Fruit fly (Drosophila melanogaster): ENCODE results near the gene wkd.

Gene wkd

DNA sequence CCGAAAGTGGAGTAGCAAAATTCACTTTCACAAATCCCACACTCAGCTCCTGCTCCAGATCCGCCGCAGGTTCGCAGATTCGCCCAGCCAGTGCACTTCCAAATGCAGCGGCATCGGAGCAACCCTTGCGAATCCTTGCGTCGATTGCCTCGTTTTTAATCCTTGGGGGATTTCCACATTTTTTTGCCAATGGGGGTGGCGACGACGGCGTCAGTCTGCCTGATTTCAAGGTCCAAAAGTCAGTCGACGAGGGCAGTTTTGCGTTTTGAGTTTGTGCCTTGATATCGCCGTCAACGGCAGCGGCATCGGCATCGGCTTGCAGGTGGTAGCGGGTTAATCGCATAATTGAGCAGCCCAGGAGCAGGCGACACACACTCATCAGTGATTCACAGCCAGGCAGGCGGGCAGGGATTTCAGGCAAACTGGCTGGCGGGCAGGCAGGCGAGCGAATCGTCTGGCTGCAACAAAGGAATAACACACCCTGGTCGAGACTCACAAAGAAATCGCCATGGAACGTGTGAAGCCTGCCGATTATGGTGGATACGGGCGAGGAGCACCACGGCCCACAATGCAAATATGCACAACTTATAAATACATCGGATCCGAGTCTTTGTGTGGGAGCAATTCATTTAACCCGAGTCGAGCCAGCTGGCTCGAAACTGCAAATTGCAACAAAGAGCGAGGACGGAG is 34.2 kb downstream of the wkd start:
- no peak for TF ChIP-seq Pif1A (GFP tag; optimal IDR thresholded peaks at IDR 0.05)
- TF ChIP-seq CG8159 (tag; optimal IDR thresholded peaks at IDR 0.05): peak; percentile 26
- peak; percentile 6 for TF ChIP-seq CG13204 (GFP tag; optimal IDR thresholded peaks at IDR 0.05)
- TF ChIP-seq EcR (GFP tag; optimal IDR thresholded peaks at IDR 0.05): peak; percentile 71

DNA sequence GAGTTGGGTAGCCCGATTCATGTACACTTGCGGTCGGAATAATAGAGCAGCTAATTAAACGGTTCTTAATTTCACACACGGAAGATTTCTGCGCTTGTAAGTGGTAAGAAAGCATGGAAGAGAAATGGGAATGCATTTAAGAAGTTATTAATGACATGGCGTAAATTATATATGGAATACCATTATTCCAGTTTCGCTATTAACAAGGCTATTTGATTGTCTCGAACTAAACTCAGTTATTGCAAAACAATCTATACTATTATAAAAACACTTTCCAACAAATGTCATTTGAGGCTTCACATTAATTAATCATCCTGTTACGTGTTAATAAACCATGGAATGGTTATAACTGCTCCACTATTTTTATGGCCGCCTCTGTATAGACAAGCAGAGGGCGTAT is 34.8 kb downstream of the wkd start:
- no peak for TF ChIP-seq EcR (GFP tag; optimal IDR thresholded peaks at IDR 0.05)
- no peak for TF ChIP-seq Snoo (tag; optimal IDR thresholded peaks at IDR 0.05)
- TF ChIP-seq CG8301 (tag; optimal IDR thresholded peaks at IDR 0.05): peak; percentile 63
- peak; percentile 47 for TF ChIP-seq CG15710 (tag; optimal IDR thresholded peaks at IDR 0.05)
- no peak for TF ChIP-seq fd96Ca (GFP tag; IDR thresholded peaks at IDR 0.05)
- no peak for TF ChIP-seq Pif1A (GFP tag; optimal IDR thresholded peaks at IDR 0.05)
- TF ChIP-seq Pif1B (GFP tag; optimal IDR thresholded peaks at IDR 0.05): peak; percentile 29
- peak; percentile 76 for TF ChIP-seq CG14655 (GFP tag; optimal IDR thresholded peaks at IDR 0.05)
- no peak for TF ChIP-seq Ets98B (GFP tag; IDR thresholded peaks at IDR 0.05)
- TF ChIP-seq rn (GFP tag; IDR thresholded peaks at IDR 0.05): no peak
- TF ChIP-seq CG32121 (GFP tag; IDR thresholded peaks at IDR 0.05): peak; percentile 28; the same call in 1 of the 2 replicates
- TF ChIP-seq CG34367 (tag; optimal IDR thresholded peaks at IDR 0.05): peak; percentile 24
- no peak for TF ChIP-seq gl (tag; optimal IDR thresholded peaks at IDR 0.05)
- TF ChIP-seq CG4496 (GFP tag; IDR thresholded peaks at IDR 0.05): peak; percentile 4; the same call in 1 of the 3 replicates
- TF ChIP-seq CG13204 (GFP tag; optimal IDR thresholded peaks at IDR 0.05): no peak
- TF ChIP-seq CG17806 (tag; optimal IDR thresholded peaks at IDR 0.05): peak; percentile 21
- TF ChIP-seq CG9948 (tag; optimal IDR thresholded peaks at IDR 0.05): peak; percentile 55
- TF ChIP-seq D1 (tag; optimal IDR thresholded peaks at IDR 0.05): no peak
- peak; percentile 36 for TF ChIP-seq CG8159 (tag; optimal IDR thresholded peaks at IDR 0.05)
- TF ChIP-seq CG10348 (GFP tag; IDR thresholded peaks at IDR 0.05): no peak
- TF ChIP-seq CG12605 (GFP tag; IDR thresholded peaks at IDR 0.05): no peak

DNA sequence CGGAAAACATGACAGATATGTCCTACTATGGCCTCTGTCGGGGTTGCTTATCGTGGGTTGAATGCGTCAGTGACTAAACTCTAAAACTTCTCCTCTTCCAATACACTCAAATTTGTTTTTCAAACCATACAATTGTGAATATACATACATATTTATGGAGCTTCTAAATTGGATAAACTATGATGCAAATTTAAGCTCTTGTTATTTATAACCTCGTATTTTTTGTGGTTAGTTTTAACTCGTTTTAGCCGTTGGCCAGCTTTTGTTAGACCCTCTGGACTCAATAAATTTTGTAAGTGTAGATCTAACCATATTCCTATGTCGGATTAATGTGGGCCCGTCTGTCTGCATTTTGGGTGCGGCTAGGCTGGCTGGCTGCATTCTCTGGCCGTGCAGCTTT is 36.0 kb downstream of the wkd start:
- TF ChIP-seq CG9948 (tag; optimal IDR thresholded peaks at IDR 0.05) (peak; percentile 52), fd96Ca (GFP tag; IDR thresholded peaks at IDR 0.05) (0 out of 3 replicates have a peak, but pooled peaks have one; percentile 40), Pif1B (GFP tag; optimal IDR thresholded peaks at IDR 0.05) (no peak), Ets98B (GFP tag; IDR thresholded peaks at IDR 0.05) (peak; percentile 38; the same call in 1 of the 2 replicates), CG15710 (tag; optimal IDR thresholded peaks at IDR 0.05) (peak; percentile 15), CG8301 (tag; optimal IDR thresholded peaks at IDR 0.05) (peak; percentile 76), rn (GFP tag; IDR thresholded peaks at IDR 0.05) (no peak), D1 (tag; optimal IDR thresholded peaks at IDR 0.05) (no peak), CG14655 (GFP tag; optimal IDR thresholded peaks at IDR 0.05) (peak; percentile 78), Snoo (tag; optimal IDR thresholded peaks at IDR 0.05) (no peak), EcR (GFP tag; optimal IDR thresholded peaks at IDR 0.05) (no peak), CG17806 (tag; optimal IDR thresholded peaks at IDR 0.05) (peak; percentile 45), CG34367 (tag; optimal IDR thresholded peaks at IDR 0.05) (peak; percentile 18), Pif1A (GFP tag; optimal IDR thresholded peaks at IDR 0.05) (no peak), CG13204 (GFP tag; optimal IDR thresholded peaks at IDR 0.05) (no peak), CG12605 (GFP tag; IDR thresholded peaks at IDR 0.05) (0 out of 2 replicates have a peak, but pooled peaks have one; percentile 41), gl (tag; optimal IDR thresholded peaks at IDR 0.05) (peak; percentile 23), CG10348 (GFP tag; IDR thresholded peaks at IDR 0.05) (no peak), CG32121 (GFP tag; IDR thresholded peaks at IDR 0.05) (no peak), CG4496 (GFP tag; IDR thresholded peaks at IDR 0.05) (peak; percentile 38; the same call in 1 of the 3 replicates), CG8159 (tag; optimal IDR thresholded peaks at IDR 0.05) (peak; percentile 30)

DNA sequence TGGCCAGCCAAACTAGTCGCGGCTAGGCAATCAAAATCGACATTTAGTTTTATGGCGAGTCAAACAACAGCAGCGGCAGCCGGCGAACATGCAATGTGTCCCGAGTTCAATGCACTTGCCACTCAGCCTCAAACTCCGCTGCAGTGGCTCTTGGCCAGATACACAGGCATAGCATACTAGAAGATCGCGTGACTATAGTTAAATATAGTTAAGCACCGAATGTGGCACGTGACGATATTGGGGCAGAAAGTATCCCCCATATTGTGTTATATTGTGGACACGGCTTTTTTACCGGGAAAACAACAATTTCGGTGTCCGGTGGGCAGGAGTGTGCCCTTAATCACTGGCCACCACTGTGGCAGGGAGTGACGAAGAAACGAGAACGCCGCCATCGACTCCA is 36.5 kb downstream of the wkd start:
- no peak for TF ChIP-seq rn (GFP tag; IDR thresholded peaks at IDR 0.05)
- no peak for TF ChIP-seq CG34367 (tag; optimal IDR thresholded peaks at IDR 0.05)
- TF ChIP-seq CG10348 (GFP tag; IDR thresholded peaks at IDR 0.05): no peak
- TF ChIP-seq CG8159 (tag; optimal IDR thresholded peaks at IDR 0.05): no peak
- TF ChIP-seq CG12605 (GFP tag; IDR thresholded peaks at IDR 0.05): no peak
- TF ChIP-seq gl (tag; optimal IDR thresholded peaks at IDR 0.05): no peak
- no peak for TF ChIP-seq Snoo (tag; optimal IDR thresholded peaks at IDR 0.05)
- TF ChIP-seq CG14655 (GFP tag; optimal IDR thresholded peaks at IDR 0.05): no peak
- TF ChIP-seq fd96Ca (GFP tag; IDR thresholded peaks at IDR 0.05): peak; percentile 51; the same call in 1 of the 3 replicates
- no peak for TF ChIP-seq Pif1A (GFP tag; optimal IDR thresholded peaks at IDR 0.05)
- no peak for TF ChIP-seq CG17806 (tag; optimal IDR thresholded peaks at IDR 0.05)
- TF ChIP-seq D1 (tag; optimal IDR thresholded peaks at IDR 0.05): no peak
- TF ChIP-seq CG8301 (tag; optimal IDR thresholded peaks at IDR 0.05): no peak
- no peak for TF ChIP-seq CG32121 (GFP tag; IDR thresholded peaks at IDR 0.05)
- TF ChIP-seq Pif1B (GFP tag; optimal IDR thresholded peaks at IDR 0.05): no peak
- TF ChIP-seq Ets98B (GFP tag; IDR thresholded peaks at IDR 0.05): no peak
- TF ChIP-seq CG15710 (tag; optimal IDR thresholded peaks at IDR 0.05): no peak
- peak; percentile 41; the same call in 2 of the 3 replicates for TF ChIP-seq CG4496 (GFP tag; IDR thresholded peaks at IDR 0.05)
- TF ChIP-seq CG13204 (GFP tag; optimal IDR thresholded peaks at IDR 0.05): no peak
- TF ChIP-seq EcR (GFP tag; optimal IDR thresholded peaks at IDR 0.05): peak; percentile 68
- no peak for TF ChIP-seq CG9948 (tag; optimal IDR thresholded peaks at IDR 0.05)

DNA sequence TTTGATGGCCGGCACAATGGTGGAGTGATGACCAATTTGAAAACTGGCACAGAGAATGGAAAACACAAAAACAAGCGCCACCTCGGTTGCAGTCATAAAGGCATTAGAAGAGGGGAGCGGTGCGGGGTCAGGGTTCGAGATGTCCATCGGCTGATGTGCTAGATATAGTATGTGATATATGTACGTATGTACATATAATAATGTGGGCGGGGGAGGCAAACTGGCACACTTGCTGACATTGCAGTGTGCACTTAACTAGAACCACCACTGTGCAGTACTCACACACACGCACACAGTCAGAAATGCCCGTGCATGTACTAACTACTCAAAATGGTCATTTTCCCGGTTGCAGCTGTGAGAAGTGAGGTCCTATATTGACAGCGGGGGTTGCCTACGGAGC is 37.5 kb downstream of the wkd start:
- no peak for TF ChIP-seq CG12605 (GFP tag; IDR thresholded peaks at IDR 0.05)
- 0 out of 3 replicates have a peak, but pooled peaks have one; percentile 14 for TF ChIP-seq CG4496 (GFP tag; IDR thresholded peaks at IDR 0.05)
- TF ChIP-seq CG32121 (GFP tag; IDR thresholded peaks at IDR 0.05): 0 out of 2 replicates have a peak, but pooled peaks have one; percentile 22
